Fruit fly (Drosophila melanogaster) whole organism, embryonic: ENCODE results near the gene heix.

Experiments
- Asciz ChIP-seq: fragments of 200-800 bp; sonication (Bioruptor generic); optimal IDR thresholded peaks from 2 replicates; lab custom pipeline; 2017; ENCODE audit warnings: missing biosample characterization, mild to moderate bottlenecking, missing genetic modification characterization, missing genetic modification reagents
- B-H2 ChIP-seq: fragments of 200-800 bp; sonication (Bioruptor generic); optimal IDR thresholded peaks from 2 replicates; lab custom pipeline; 2018; ENCODE audit warnings: missing biosample characterization, mild to moderate bottlenecking, missing genetic modification characterization
- Bgb ChIP-seq: fragments of 200-800 bp; sonication (Bioruptor generic); IDR thresholded peaks from 2 replicates; pipeline ENCODE4 v1.3.6; 2022; ENCODE audit warnings: missing biosample characterization, missing genetic modification characterization; ENCODE audit not compliant: partially characterized antibody
- CG10147 ChIP-seq: fragments of 200-800 bp; sonication (Bioruptor generic); optimal IDR thresholded peaks from 2 replicates; lab custom pipeline; 2019; ENCODE audit warnings: missing biosample characterization, mild to moderate bottlenecking, missing genetic modification characterization, moderate library complexity
- CG10274 ChIP-seq: fragments of 200-800 bp; sonication (Bioruptor generic); optimal IDR thresholded peaks from 3 replicates; lab custom pipeline; 2017; ENCODE audit warnings: missing biosample characterization, mild to moderate bottlenecking, missing genetic modification characterization
- CG10366 ChIP-seq: fragments of 200-800 bp; sonication (Bioruptor generic); IDR thresholded peaks from 2 replicates; pipeline ENCODE4 v1.3.6; 2022; ENCODE audit warnings: missing biosample characterization, missing genetic modification characterization
- CG12104 ChIP-seq: fragments of 200-800 bp; sonication (Bioruptor generic); optimal IDR thresholded peaks from 3 replicates; lab custom pipeline; 2016; ENCODE audit warnings: missing biosample characterization, missing genetic modification characterization
- CG13624 ChIP-seq: fragments of 200-800 bp; sonication (Bioruptor generic); optimal IDR thresholded peaks from 2 replicates; lab custom pipeline; 2016; ENCODE audit warnings: missing biosample characterization, missing genetic modification characterization
- CG14441 ChIP-seq: fragments of 200-800 bp; sonication (Bioruptor generic); IDR thresholded peaks from 2 replicates; pipeline ENCODE4 v1.3.6; 2022; ENCODE audit warnings: missing biosample characterization, missing genetic modification characterization
- CG15073 ChIP-seq: fragments of 200-800 bp; sonication (Bioruptor generic); optimal IDR thresholded peaks from 2 replicates; lab custom pipeline; 2016; ENCODE audit warnings: missing biosample characterization, missing genetic modification characterization
- CG15269 ChIP-seq: fragments of 200-800 bp; sonication (Bioruptor generic); optimal IDR thresholded peaks from 2 replicates; lab custom pipeline; 2018; ENCODE audit warnings: missing biosample characterization, mild to moderate bottlenecking, missing genetic modification characterization, moderate library complexity
- CG16815 ChIP-seq: fragments of 200-800 bp; sonication (Bioruptor generic); optimal IDR thresholded peaks from 3 replicates; lab custom pipeline; 2017; ENCODE audit warnings: missing biosample characterization, mild to moderate bottlenecking, missing genetic modification characterization
- CG17568 ChIP-seq: fragments of 200-800 bp; sonication (Bioruptor generic); optimal IDR thresholded peaks from 2 replicates; lab custom pipeline; 2018; ENCODE audit warnings: missing biosample characterization, mild to moderate bottlenecking, missing genetic modification characterization, moderate library complexity
- CG18262 ChIP-seq: fragments of 200-800 bp; optimal IDR thresholded peaks from 3 replicates; lab custom pipeline; 2019; ENCODE audit warnings: missing biosample characterization, mild to moderate bottlenecking, missing genetic modification characterization, moderate library complexity
- CG2120 ChIP-seq: fragments of 200-800 bp; sonication (Bioruptor generic); optimal IDR thresholded peaks from 3 replicates; lab custom pipeline; 2016; ENCODE audit warnings: missing biosample characterization, missing genetic modification characterization
- CG2129 ChIP-seq: fragments of 200-800 bp; sonication (Bioruptor generic); IDR thresholded peaks from 2 replicates; pipeline ENCODE4 v1.3.6; 2022; ENCODE audit warnings: missing biosample characterization, missing genetic modification characterization; ENCODE audit not compliant: partially characterized antibody
- CG32772 ChIP-seq: fragments of 200-800 bp; sonication (Bioruptor generic); IDR thresholded peaks from 2 replicates; pipeline ENCODE4 v1.3.6; 2022; ENCODE audit warnings: missing biosample characterization, missing genetic modification characterization
- CG3726 ChIP-seq: fragments of 200-800 bp; sonication (Bioruptor generic); IDR thresholded peaks from 3 replicates; pipeline ENCODE4, ENCODE4 v1.3.6; 2022; ENCODE audit warnings: missing biosample characterization, missing genetic modification characterization
- CG3995 ChIP-seq: fragments of 200-800 bp; sonication (Bioruptor generic); optimal IDR thresholded peaks from 3 replicates; lab custom pipeline; 2016; ENCODE audit warnings: missing biosample characterization, missing genetic modification characterization
- CG4282 ChIP-seq: fragments of 200-800 bp; sonication (Bioruptor generic); optimal IDR thresholded peaks from 2 replicates; lab custom pipeline; 2016; ENCODE audit warnings: missing biosample characterization, missing genetic modification characterization
- CG5180 ChIP-seq: fragments of 200-800 bp; sonication (Bioruptor generic); optimal IDR thresholded peaks from 3 replicates; lab custom pipeline; 2017; ENCODE audit warnings: missing biosample characterization, missing genetic modification characterization, mild to moderate bottlenecking, moderate library complexity, missing genetic modification reagents
- CG6683 ChIP-seq: fragments of 200-800 bp; sonication (Bioruptor generic); optimal IDR thresholded peaks from 2 replicates; lab custom pipeline; 2017; ENCODE audit warnings: missing biosample characterization, mild to moderate bottlenecking, missing genetic modification characterization, missing genetic modification reagents
- CG7372 ChIP-seq: fragments of 200-800 bp; sonication (Bioruptor generic); IDR thresholded peaks from 2 replicates; pipeline ENCODE4 v1.3.6; 2022; ENCODE audit warnings: missing biosample characterization, missing genetic modification characterization
- CG7786 ChIP-seq: fragments of 200-800 bp; sonication (Bioruptor generic); optimal IDR thresholded peaks from 2 replicates; lab custom pipeline; 2016; ENCODE audit warnings: missing biosample characterization, missing genetic modification characterization
- CG7839 ChIP-seq: fragments of 200-800 bp; sonication (Bioruptor generic); optimal IDR thresholded peaks from 3 replicates; lab custom pipeline; 2018; ENCODE audit warnings: missing biosample characterization, mild to moderate bottlenecking, missing genetic modification characterization, moderate library complexity
- CoRest ChIP-seq: fragments of 200-800 bp; sonication (Bioruptor generic); optimal IDR thresholded peaks from 3 replicates; lab custom pipeline; 2018; ENCODE audit warnings: missing biosample characterization, mild to moderate bottlenecking, missing genetic modification characterization, moderate library complexity
- Dbx ChIP-seq: fragments of 200-800 bp; sonication (Bioruptor generic); IDR thresholded peaks from 3 replicates; pipeline ENCODE4 v1.3.6; 2022; ENCODE audit warnings: missing biosample characterization, missing genetic modification characterization
- HmgZ ChIP-seq: fragments of 200-800 bp; sonication (Bioruptor generic); optimal IDR thresholded peaks from 2 replicates; lab custom pipeline; 2018; ENCODE audit warnings: missing biosample characterization, mild to moderate bottlenecking, missing genetic modification characterization
- Hsf ChIP-seq: fragments of 200-800 bp; sonication (Bioruptor generic); optimal IDR thresholded peaks from 3 replicates; lab custom pipeline; 2016; ENCODE audit warnings: missing biosample characterization, missing genetic modification characterization
- Lim3 ChIP-seq: fragments of 200-800 bp; sonication (Bioruptor generic); IDR thresholded peaks from 2 replicates; pipeline ENCODE4 v1.3.6; 2022; ENCODE audit warnings: missing biosample characterization, missing genetic modification characterization
- Mad ChIP-seq: fragments of 200-800 bp; sonication (Bioruptor generic); optimal IDR thresholded peaks from 2 replicates; lab custom pipeline; 2016; ENCODE audit warnings: missing biosample characterization, missing genetic modification characterization
- Sry-δ ChIP-seq: fragments of 200-800 bp; sonication (Bioruptor generic); optimal IDR thresholded peaks from 2 replicates; lab custom pipeline; 2016; ENCODE audit warnings: missing biosample characterization, missing genetic modification characterization
- ash1 ChIP-seq: fragments of 200-800 bp; sonication (Bioruptor generic); optimal IDR thresholded peaks from 2 replicates; lab custom pipeline; 2018; ENCODE audit warnings: missing biosample characterization, mild to moderate bottlenecking, missing genetic modification characterization
- bsh ChIP-seq, 2 experiments: fragments of 200-800 bp; sonication (Bioruptor generic); optimal IDR thresholded peaks; 2 replicates each; lab custom pipeline; 2017 to 2018; ENCODE audit warnings: mild to moderate bottlenecking in 2 of 2, missing biosample characterization in 2 of 2, missing genetic modification characterization in 2 of 2, moderate library complexity in 1 of 2
- cad ChIP-seq: fragments of >200 bp; optimal IDR thresholded peaks from 2 replicates; lab custom pipeline; 2017; ENCODE audit warnings: missing biosample characterization, missing genetic modification characterization
- chif ChIP-seq, 2 experiments: fragments of 200-800 bp; sonication (Bioruptor generic); optimal IDR thresholded peaks; 3 replicates each; lab custom pipeline; 2016; ENCODE audit warnings: missing biosample characterization in 2 of 2, missing genetic modification characterization in 2 of 2
- chinmo ChIP-seq: fragments of 200-800 bp; sonication (Bioruptor generic); IDR thresholded peaks from 4 replicates; pipeline ENCODE4 v1.3.6; 2022; ENCODE audit warnings: missing biosample characterization, missing genetic modification characterization; ENCODE audit not compliant: partially characterized antibody
- chm ChIP-seq: fragments of 200-800 bp; sonication (Bioruptor generic); IDR thresholded peaks from 2 replicates; pipeline ENCODE4 v1.3.6; 2022; ENCODE audit warnings: missing biosample characterization, missing genetic modification characterization
- grn ChIP-seq: fragments of 200-800 bp; sonication (Bioruptor generic); optimal IDR thresholded peaks from 3 replicates; lab custom pipeline; 2017; ENCODE audit warnings: missing biosample characterization, missing genetic modification characterization
- her ChIP-seq: fragments of 200-800 bp; sonication (Bioruptor generic); optimal IDR thresholded peaks from 2 replicates; lab custom pipeline; 2016; ENCODE audit warnings: missing biosample characterization, missing genetic modification characterization
- klu ChIP-seq: fragments of 200-800 bp; sonication (Bioruptor generic); IDR thresholded peaks from 2 replicates; pipeline ENCODE4 v1.3.6; 2022; ENCODE audit warnings: missing biosample characterization, missing genetic modification characterization
- lbe ChIP-seq: fragments of 200-800 bp; sonication (Bioruptor generic); optimal IDR thresholded peaks from 2 replicates; lab custom pipeline; 2016; ENCODE audit warnings: missing biosample characterization, mild to moderate bottlenecking, missing genetic modification characterization
- nau ChIP-seq: fragments of 200-800 bp; sonication (Bioruptor generic); optimal IDR thresholded peaks from 3 replicates; lab custom pipeline; 2017; ENCODE audit warnings: missing biosample characterization, mild to moderate bottlenecking, missing genetic modification characterization, missing genetic modification reagents
- nmo ChIP-seq: fragments of 200-800 bp; sonication (Bioruptor generic); optimal IDR thresholded peaks from 2 replicates; lab custom pipeline; 2018; ENCODE audit warnings: missing biosample characterization, mild to moderate bottlenecking, missing genetic modification characterization, moderate library complexity
- pita ChIP-seq: fragments of 200-800 bp; sonication (Bioruptor generic); optimal IDR thresholded peaks from 2 replicates; lab custom pipeline; 2017; ENCODE audit warnings: missing biosample characterization, mild to moderate bottlenecking, missing genetic modification characterization
- pros ChIP-seq: fragments of 200-800 bp; sonication (Bioruptor generic); optimal IDR thresholded peaks from 3 replicates; lab custom pipeline; 2019; ENCODE audit warnings: missing biosample characterization, mild to moderate bottlenecking, missing genetic modification characterization, moderate library complexity
- schlank ChIP-seq: fragments of 200-800 bp; sonication (Bioruptor generic); optimal IDR thresholded peaks from 2 replicates; lab custom pipeline; 2018; ENCODE audit warnings: missing biosample characterization, mild to moderate bottlenecking, missing genetic modification characterization
- scrt ChIP-seq: fragments of 200-800 bp; sonication (Bioruptor generic); optimal IDR thresholded peaks from 2 replicates; lab custom pipeline; 2018; ENCODE audit warnings: missing biosample characterization, mild to moderate bottlenecking, missing genetic modification characterization, moderate library complexity
- stc ChIP-seq: fragments of 200-800 bp; sonication (Bioruptor generic); IDR thresholded peaks from 2 replicates; pipeline ENCODE4 v1.3.6; 2022; ENCODE audit warnings: missing biosample characterization, missing genetic modification characterization
- trh ChIP-seq: fragments of 200-800 bp; sonication (Bioruptor generic); optimal IDR thresholded peaks from 2 replicates; lab custom pipeline; 2016; ENCODE audit warnings: missing biosample characterization, missing genetic modification characterization
- yki ChIP-seq: fragments of >200 bp; optimal IDR thresholded peaks from 3 replicates; lab custom pipeline; 2018

Gene heix

DNA sequence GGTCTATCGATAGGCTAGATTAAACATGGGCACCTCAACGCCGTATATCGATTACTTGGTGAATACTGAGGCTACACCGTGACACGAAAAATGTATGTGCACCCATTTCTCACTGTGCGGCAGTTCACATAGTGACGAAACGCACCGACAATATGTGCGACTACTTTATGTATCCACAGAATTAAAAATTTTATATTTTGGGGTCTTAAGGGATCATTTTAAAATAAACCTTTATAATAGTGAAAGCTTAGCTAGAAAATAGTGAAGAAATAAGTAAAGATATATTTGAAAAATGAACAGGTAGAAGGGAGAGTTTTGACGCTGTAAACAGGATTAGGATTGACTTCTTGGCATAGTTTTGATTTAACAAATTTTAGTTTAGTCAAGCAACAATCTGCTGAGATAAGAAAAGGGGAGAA lies 29.5 kb upstream of the heix start, which contains the start of gene mRpL4 (continued):
- TF ChIP-seq CG3995 (GFP tag; lab: Kevin White, UChicago) (peak; percentile 87), nmo (GFP tag; lab: Kevin White, UChicago) (peak; percentile 67), pita (GFP tag; lab: Kevin White, UChicago) (no peak), schlank (tag; lab: Kevin White, UChicago) (peak; percentile 5), CG10147 (GFP tag; lab: Kevin White, UChicago) (no peak), CG3726 (GFP tag; lab: Robert Waterston, UW) (no peak), Asciz (no peak), CG13624 (GFP tag; lab: Kevin White, UChicago) (peak; percentile 69), cad (no peak), HmgZ (tag; lab: Kevin White, UChicago) (peak; percentile 81), CG6683 (GFP tag; lab: Kevin White, UChicago) (no peak), CG2129 (peak; percentile 91), her (GFP tag; lab: Kevin White, UChicago) (peak; percentile 66), lbe (GFP tag; lab: Kevin White, UChicago) (no peak), B-H2 (GFP tag; lab: Kevin White, UChicago) (peak; percentile 54), scrt (no peak), chif (GFP tag; optimal IDR thresholded peaks at IDR 0.05; lab: Kevin White, UChicago) (peak; percentile 51 to 73), ash1 (no peak), chinmo (GFP tag; lab: Robert Waterston, UW) (peak; percentile 98), CG2120 (GFP tag; lab: Kevin White, UChicago) (peak; percentile 88), stc (peak; percentile 22; the same call in 1 of the 2 replicates), Hsf (GFP tag; lab: Kevin White, UChicago) (peak; percentile 81), Bgb (GFP tag; lab: Robert Waterston, UW) (peak; percentile 99), CG14441 (GFP tag; lab: Robert Waterston, UW) (peak; percentile 64), chm (GFP tag; lab: Robert Waterston, UW) (peak; percentile 66; the same call in 1 of the 2 replicates), grn (GFP tag; lab: Kevin White, UChicago) (peak; percentile 2), CG5180 (GFP tag; lab: Kevin White, UChicago) (no peak), CG16815 (GFP tag; lab: Kevin White, UChicago) (peak; percentile 42), CG32772 (GFP tag; lab: Robert Waterston, UW) (peak; percentile 73; the same call in 1 of the 2 replicates), CG7839 (tag; lab: Kevin White, UChicago) (no peak), CG4282 (GFP tag; lab: Kevin White, UChicago) (peak; percentile 82), nau (GFP tag; lab: Kevin White, UChicago) (no peak), CG7786 (peak; percentile 69), CG17568 (GFP tag; lab: Kevin White, UChicago) (no peak), CG10274 (GFP tag; lab: Kevin White, UChicago) (no peak), CG15269 (tag; lab: Kevin White, UChicago) (no peak), CoRest (peak; percentile 56), Dbx (GFP tag; lab: Robert Waterston, UW) (peak; percentile 66; the same call in 1 of the 3 replicates), CG10366 (0 out of 2 replicates have a peak, but pooled peaks have one; percentile 50), Lim3 (GFP tag; lab: Robert Waterston, UW) (no peak), CG15073 (GFP tag; lab: Kevin White, UChicago) (peak; percentile 36), CG18262 (tag; lab: Kevin White, UChicago) (peak; percentile 57), CG7372 (GFP tag; lab: Robert Waterston, UW) (no peak; the same call in 1 of the 2 replicates), CG12104 (GFP tag; lab: Kevin White, UChicago) (no peak), klu (GFP tag; lab: Robert Waterston, UW) (no peak), pros (GFP tag; lab: Kevin White, UChicago) (no peak), trh (GFP tag; lab: Kevin White, UChicago) (peak; percentile 54), Sry-δ (GFP tag; lab: Kevin White, UChicago) (peak; percentile 87), Mad (GFP tag; lab: Kevin White, UChicago) (no peak), bsh (GFP tag; optimal IDR thresholded peaks at IDR 0.05; lab: Kevin White, UChicago) (peak in 1 of 2 experiments; percentile 64), yki (no peak)
